Worm (Caenorhabditis elegans) whole organism, L4 larva: Measurements from ENCODE around the gene K09C4.7.
A peak's percentile ranks its signal among the peaks of the same experiment; 100 is the strongest.

Source experiments
- D1046.2 ChIP-seq: fragments of 200-800 bp; sonication (Bioruptor generic); IDR thresholded peaks from 2 replicates; pipeline ENCODE4 v1.3.6; 2022; ENCODE audit warnings: missing genetic modification characterization, missing compliant biosample characterization
- F10B5.3 ChIP-seq: sonication (generic microtip); optimal IDR thresholded peaks from 2 replicates; lab custom pipeline; 2016; ENCODE audit warnings: mild to moderate bottlenecking, missing genetic modification characterization, missing compliant biosample characterization
- F26F4.8 ChIP-seq: fragments of 200-800 bp; sonication (Bioruptor generic); conservative IDR thresholded peaks from 2 replicates; pipeline ENCODE4 v1.3.6; 2022; ENCODE audit warnings: missing genetic modification characterization, missing compliant biosample characterization
- F49E8.2 ChIP-seq: sonication (generic microtip); optimal IDR thresholded peaks from 2 replicates; lab custom pipeline; 2016; ENCODE audit warnings: missing compliant biosample characterization, mild to moderate bottlenecking, missing genetic modification characterization, borderline replicate concordance
- T20F7.1 ChIP-seq: fragments of 200-800 bp; sonication (Bioruptor generic); optimal IDR thresholded peaks from 2 replicates; lab custom pipeline; 2018; ENCODE audit warnings: mild to moderate bottlenecking, missing genetic modification characterization, missing compliant biosample characterization
- Y105C5A.15 ChIP-seq: fragments of 200-800 bp; sonication (Bioruptor generic); IDR thresholded peaks from 2 replicates; pipeline ENCODE4 v1.3.6; 2022; ENCODE audit warnings: missing genetic modification characterization, missing compliant biosample characterization
- ZK337.2 ChIP-seq: fragments of 200-800 bp; sonication (Bioruptor generic); IDR thresholded peaks from 2 replicates; pipeline ENCODE4 v1.3.6; 2022; ENCODE audit warnings: missing genetic modification reagents, missing genetic modification characterization, missing compliant biosample characterization
- aha-1 ChIP-seq: fragments of 150-350 bp; peaks from one replicate; lab custom pipeline; 2014; ENCODE audit warnings: missing biosample characterization, missing genetic modification characterization
- aly-2 ChIP-seq: sonication (generic microtip); optimal IDR thresholded peaks from 2 replicates; lab custom pipeline; 2018; ENCODE audit warnings: missing biosample characterization, missing genetic modification characterization
- attf-4 ChIP-seq: sonication (generic microtip); optimal IDR thresholded peaks from 3 replicates; lab custom pipeline; 2017; ENCODE audit warnings: missing biosample characterization, missing genetic modification characterization
- ceh-44 ChIP-seq: fragments of 200-800 bp; sonication (Bioruptor generic); IDR thresholded peaks from 2 replicates; pipeline ENCODE4 v1.3.6; 2022; ENCODE audit warnings: missing genetic modification reagents, missing genetic modification characterization, missing compliant biosample characterization
- ces-1 ChIP-seq: fragments of 150-350 bp; sonication (generic microtip); optimal IDR thresholded peaks from 4 replicates; lab custom pipeline; 2014; ENCODE audit warnings: missing biosample characterization, missing genetic modification reagents, missing genetic modification characterization
- daf-12 ChIP-seq: fragments of 150-350 bp; optimal IDR thresholded peaks from 2 replicates; lab custom pipeline; 2014; ENCODE audit warnings: missing biosample characterization, missing genetic modification reagents, missing genetic modification characterization
- daf-16 ChIP-seq, 3 experiments: sonication (generic microtip); optimal IDR thresholded peaks; 2 replicates each; lab custom pipeline; 2016 to 2017; ENCODE audit warnings: missing genetic modification characterization in 3 of 3, missing genetic modification reagents in 3 of 3, mild to moderate bottlenecking in 2 of 3, missing compliant biosample characterization in 2 of 3, missing biosample characterization in 1 of 3, moderate library complexity in 1 of 3
- dmd-9 ChIP-seq: fragments of 200-800 bp; sonication (Bioruptor generic); IDR thresholded peaks from 2 replicates; pipeline ENCODE4 v1.3.6; 2022; ENCODE audit warnings: missing genetic modification reagents, missing genetic modification characterization, missing compliant biosample characterization
- dpl-1 ChIP-seq: fragments of 150-350 bp; optimal IDR thresholded peaks from 2 replicates; lab custom pipeline; 2014; ENCODE audit warnings: missing biosample characterization, missing genetic modification reagents, missing genetic modification characterization
- egl-27 ChIP-seq: sonication (generic microtip); optimal IDR thresholded peaks from 3 replicates; lab custom pipeline; 2017; ENCODE audit warnings: missing biosample characterization, missing genetic modification reagents, missing genetic modification characterization
- gei-8 ChIP-seq: fragments of 200-800 bp; sonication (Bioruptor generic); optimal IDR thresholded peaks from 2 replicates; lab custom pipeline; 2018; ENCODE audit warnings: mild to moderate bottlenecking, missing genetic modification characterization, missing compliant biosample characterization
- hlh-11 ChIP-seq: fragments of 200-800 bp; sonication (Bioruptor generic); optimal IDR thresholded peaks from 2 replicates; lab custom pipeline; 2018; ENCODE audit warnings: mild to moderate bottlenecking, missing genetic modification characterization, missing compliant biosample characterization
- hlh-30 ChIP-seq: sonication (generic microtip); optimal IDR thresholded peaks from 2 replicates; lab custom pipeline; 2017; ENCODE audit warnings: antibody characterized with exemption, mild to moderate bottlenecking, missing genetic modification characterization, missing compliant biosample characterization; ENCODE audit not compliant: insufficient read depth
- hmg-1.1 ChIP-seq: fragments of 200-800 bp; sonication (Bioruptor generic); IDR thresholded peaks from 2 replicates; pipeline ENCODE4 v1.3.6; 2022; ENCODE audit warnings: missing genetic modification reagents, missing genetic modification characterization, missing compliant biosample characterization
- lim-7 ChIP-seq: fragments of 200-800 bp; sonication (Bioruptor generic); IDR thresholded peaks from 2 replicates; pipeline ENCODE4 v1.3.6; 2022; ENCODE audit warnings: missing genetic modification characterization, missing compliant biosample characterization
- lin-15B ChIP-seq: fragments of 150-350 bp; sonication (generic microtip); optimal IDR thresholded peaks from 3 replicates; lab custom pipeline; 2014; ENCODE audit warnings: missing biosample characterization, missing genetic modification characterization
- lsy-2 ChIP-seq, 2 experiments: fragments of 150-350 bp in 1 of 2; sonication (generic microtip) in 1 of 2; optimal IDR thresholded peaks; 2 replicates each; lab custom pipeline; 2014 to 2017; ENCODE audit warnings: missing biosample characterization in 2 of 2, missing genetic modification characterization in 2 of 2
- mdt-29 ChIP-seq: fragments of 200-800 bp; sonication (Bioruptor generic); IDR thresholded peaks from 2 replicates; pipeline ENCODE4 v1.3.6; 2022; ENCODE audit warnings: missing genetic modification reagents, missing genetic modification characterization, missing compliant biosample characterization
- nhr-237 ChIP-seq: sonication (generic microtip); optimal IDR thresholded peaks from 2 replicates; lab custom pipeline; 2017; ENCODE audit warnings: missing biosample characterization, missing genetic modification characterization
- nhr-25 ChIP-seq: sonication (generic microtip); optimal IDR thresholded peaks from 2 replicates; lab custom pipeline; 2017; ENCODE audit warnings: missing genetic modification characterization, mild to moderate bottlenecking, missing compliant biosample characterization, antibody characterized with exemption, moderate library complexity, borderline replicate concordance; ENCODE audit not compliant: insufficient read depth
- nhr-28 ChIP-seq: fragments of 150-350 bp; optimal IDR thresholded peaks from 2 replicates; lab custom pipeline; 2014; ENCODE audit warnings: missing biosample characterization, missing genetic modification characterization
- nhr-41 ChIP-seq: fragments of 200-800 bp; sonication (Bioruptor generic); IDR thresholded peaks from 2 replicates; pipeline ENCODE4 v1.3.6; 2022; ENCODE audit warnings: missing genetic modification reagents, missing genetic modification characterization, missing compliant biosample characterization
- nhr-42 ChIP-seq: fragments of 200-800 bp; sonication (Bioruptor generic); IDR thresholded peaks from 2 replicates; pipeline ENCODE4 v1.3.6; 2022; ENCODE audit warnings: missing genetic modification characterization, missing compliant biosample characterization
- nhr-6 ChIP-seq: fragments of 150-350 bp; optimal IDR thresholded peaks from 2 replicates; lab custom pipeline; 2014; ENCODE audit warnings: missing biosample characterization, missing genetic modification characterization
- nhr-76 ChIP-seq: fragments of 150-350 bp; optimal IDR thresholded peaks from 2 replicates; lab custom pipeline; 2014; ENCODE audit warnings: missing biosample characterization, missing genetic modification characterization
- pha-4 ChIP-seq, 2 experiments: fragments of 150-350 bp in 1 of 2; fragments of 200-800 bp in 1 of 2; sonication (Bioruptor generic) in 1 of 2; IDR thresholded peaks in 1 of 2; optimal IDR thresholded peaks in 1 of 2; 2 replicates each; pipeline versions ENCODE4 v1.3.6 to Lab custom; 2014 to 2022; ENCODE audit warnings: missing genetic modification characterization in 2 of 2, missing genetic modification reagents in 2 of 2, missing biosample characterization in 1 of 2, missing compliant biosample characterization in 1 of 2
- php-3 ChIP-seq: fragments of 200-800 bp; sonication (Bioruptor generic); IDR thresholded peaks from 2 replicates; pipeline ENCODE4 v1.3.6; 2022; ENCODE audit warnings: missing genetic modification reagents, missing genetic modification characterization, missing compliant biosample characterization
- pqm-1 ChIP-seq: sonication (generic microtip); optimal IDR thresholded peaks from 2 replicates; lab custom pipeline; 2017; ENCODE audit warnings: missing biosample characterization, missing genetic modification characterization
- rbr-2 ChIP-seq: sonication (generic microtip); optimal IDR thresholded peaks from 2 replicates; lab custom pipeline; 2016; ENCODE audit warnings: missing genotype, missing genetic modification characterization, missing compliant biosample characterization
- saeg-2 ChIP-seq: fragments of 200-800 bp; sonication (Bioruptor generic); IDR thresholded peaks from 2 replicates; pipeline ENCODE4 v1.3.6; 2022; ENCODE audit warnings: missing genetic modification reagents, missing genetic modification characterization, missing compliant biosample characterization
- sdz-12 ChIP-seq: fragments of 200-800 bp; sonication (Bioruptor generic); optimal IDR thresholded peaks from 2 replicates; lab custom pipeline; 2018; ENCODE audit warnings: mild to moderate bottlenecking, missing genetic modification characterization, missing compliant biosample characterization
- set-16 ChIP-seq: fragments of 200-800 bp; sonication (Bioruptor generic); IDR thresholded peaks from 2 replicates; pipeline ENCODE4 v1.3.6; 2022; ENCODE audit warnings: missing genetic modification reagents, missing genetic modification characterization, missing compliant biosample characterization
- snpc-1.2 ChIP-seq: fragments of 200-800 bp; sonication (Bioruptor generic); IDR thresholded peaks from 2 replicates; pipeline ENCODE4 v1.3.6; 2022; ENCODE audit warnings: missing genetic modification reagents, missing genetic modification characterization, missing compliant biosample characterization
- tag-97 ChIP-seq: fragments of 200-800 bp; sonication (Bioruptor generic); IDR thresholded peaks from 2 replicates; pipeline ENCODE4 v1.3.6; 2022; ENCODE audit warnings: missing genetic modification characterization, missing compliant biosample characterization
- vab-7 ChIP-seq: fragments of 200-800 bp; sonication (Bioruptor generic); IDR thresholded peaks from 2 replicates; pipeline ENCODE4 v1.3.6; 2022; ENCODE audit warnings: missing genetic modification reagents, missing genetic modification characterization, missing compliant biosample characterization
- zfp-3 ChIP-seq: fragments of 200-800 bp; sonication (Bioruptor generic); conservative IDR thresholded peaks from 2 replicates; pipeline ENCODE4 v1.3.6; 2022; ENCODE audit warnings: missing genetic modification reagents, missing genetic modification characterization, missing compliant biosample characterization
- zip-11 ChIP-seq: fragments of 200-800 bp; sonication (Bioruptor generic); IDR thresholded peaks from 2 replicates; pipeline ENCODE4 v1.3.6; 2022; ENCODE audit warnings: missing genetic modification characterization, missing compliant biosample characterization
- ztf-11 ChIP-seq: fragments of 150-350 bp; optimal IDR thresholded peaks from 2 replicates; lab custom pipeline; 2014; ENCODE audit warnings: missing biosample characterization, missing genetic modification characterization
- ztf-7 ChIP-seq: fragments of 150-350 bp; optimal IDR thresholded peaks from 2 replicates; lab custom pipeline; 2014; ENCODE audit warnings: missing biosample characterization, missing genetic modification characterization

Gene K09C4.7

ce11 chrX:3280130-3280529, 7.5 kb downstream of the K09C4.7 start, which contains the start of gene K09C4.10:
Gene K09C4.10, minus strand, starts transcription at chrX:3280230.
- TF ChIP-seq vab-7 (GFP tag; lab: Robert Waterston, UW) = no peak
- no peak for TF ChIP-seq dmd-9 (GFP tag; lab: Robert Waterston, UW)
- TF ChIP-seq F26F4.8 (GFP tag; lab: Robert Waterston, UW) = no peak
- no peak for TF ChIP-seq D1046.2 (GFP tag; lab: Robert Waterston, UW)

- peak; percentile 37 for TF ChIP-seq pqm-1
- TF ChIP-seq pha-4 (GFP tag; IDR thresholded peaks at IDR 0.05; lab: Robert Waterston, UW) = no peak
- no peak for TF ChIP-seq pha-4 (tag; optimal IDR thresholded peaks at IDR 0.05; lab: Kevin White, UChicago)
- no peak for TF ChIP-seq mdt-29
- TF ChIP-seq ztf-7 (tag; lab: Kevin White, UChicago) = no peak
- TF ChIP-seq egl-27 (tag; lab: Kevin White, UChicago) = no peak
- TF ChIP-seq T20F7.1 = no peak
- no peak for TF ChIP-seq ceh-44 (GFP tag; lab: Robert Waterston, UW)
- TF ChIP-seq nhr-41 (GFP tag; lab: Robert Waterston, UW) = no peak
- TF ChIP-seq nhr-28 (tag; lab: Kevin White, UChicago) = peak; percentile 62
- TF ChIP-seq daf-16 (GFP tag; optimal IDR thresholded peaks at IDR 0.05; lab: Kevin White, UChicago) = no peak
- peak; percentile 64 for TF ChIP-seq daf-16 (tag; optimal IDR thresholded peaks at IDR 0.05; lab: Kevin White, UChicago)
- peak; percentile 13 for TF ChIP-seq aha-1 (tag; lab: Kevin White, UChicago)
- peak; percentile 13 for TF ChIP-seq hlh-11 (tag; lab: Kevin White, UChicago)
- no peak for TF ChIP-seq ZK337.2
- TF ChIP-seq gei-8 (GFP tag; lab: Kevin White, UChicago) = no peak
- no peak for TF ChIP-seq lin-15B (tag; lab: Kevin White, UChicago)
Measured at ce11 chrX:3282306-3282705, 9.6 kb downstream of the K09C4.7 start, which contains the start of gene K09C4.5. Gene K09C4.5, plus strand, starts transcription at chrX:3282631.

ce11 chrX:3283189-3283588, 10.5 kb downstream of the K09C4.7 start:
- no peak for TF ChIP-seq lsy-2 (tag; optimal IDR thresholded peaks at IDR 0.05; lab: Kevin White, UChicago)
- no peak for TF ChIP-seq nhr-237 (tag; lab: Kevin White, UChicago)
- TF ChIP-seq nhr-25 (tag; lab: Kevin White, UChicago) = no peak
- peak; percentile 0 for TF ChIP-seq nhr-6 (tag; lab: Kevin White, UChicago)
- peak; percentile 48 for TF ChIP-seq hlh-11 (tag; lab: Kevin White, UChicago)
- TF ChIP-seq saeg-2 (GFP tag; lab: Robert Waterston, UW) = peak; percentile 45; the same call in 1 of the 2 replicates
- peak; percentile 58; the same call in 1 of the 2 replicates for TF ChIP-seq php-3
- TF ChIP-seq egl-27 (tag; lab: Kevin White, UChicago) = no peak
- no peak for TF ChIP-seq dpl-1
- TF ChIP-seq set-16 = no peak
- TF ChIP-seq vab-7 (GFP tag; lab: Robert Waterston, UW) = no peak
- no peak for TF ChIP-seq hlh-30 (tag; lab: Kevin White, UChicago)
- no peak for TF ChIP-seq nhr-76 (tag; lab: Kevin White, UChicago)
- TF ChIP-seq snpc-1.2 (GFP tag; lab: Robert Waterston, UW) = no peak
- no peak for TF ChIP-seq attf-4
- TF ChIP-seq hmg-1.1 (GFP tag; lab: Robert Waterston, UW) = no peak
- no peak for TF ChIP-seq aly-2
- no peak for TF ChIP-seq lim-7
- no peak for TF ChIP-seq ZK337.2
- TF ChIP-seq nhr-42 = no peak
- no peak for TF ChIP-seq daf-12 (tag; lab: Kevin White, UChicago)
- TF ChIP-seq mdt-29 = no peak
- TF ChIP-seq rbr-2 (tag; lab: Kevin White, UChicago) = no peak
- no peak for TF ChIP-seq tag-97 (GFP tag; lab: Robert Waterston, UW)
- TF ChIP-seq ztf-11 (tag; lab: Kevin White, UChicago) = no peak
- TF ChIP-seq ztf-7 (tag; lab: Kevin White, UChicago) = no peak
- TF ChIP-seq Y105C5A.15 (GFP tag; lab: Robert Waterston, UW) = no peak
- TF ChIP-seq lin-15B (tag; lab: Kevin White, UChicago) = no peak
- no peak for TF ChIP-seq zfp-3 (GFP tag; lab: Robert Waterston, UW)
- TF ChIP-seq F10B5.3 (tag; lab: Kevin White, UChicago) = no peak
- no peak for TF ChIP-seq F49E8.2 (tag; lab: Kevin White, UChicago)
- no peak for TF ChIP-seq ces-1 (GFP tag; lab: Kevin White, UChicago)
- no peak for TF ChIP-seq sdz-12 (GFP tag; lab: Kevin White, UChicago)
- TF ChIP-seq D1046.2 (GFP tag; lab: Robert Waterston, UW) = no peak
- no peak for TF ChIP-seq zip-11 (GFP tag; lab: Robert Waterston, UW)
